Worm (Caenorhabditis elegans) whole organism, mixed stage, embryonic: ENCODE measurements around the gene T28A8.2.

Experiments
- M03D4.4 ChIP-seq: sonication (generic microtip); optimal IDR thresholded peaks from 2 replicates; lab custom pipeline; 2017; ENCODE audit warnings: mild to moderate bottlenecking, missing genetic modification characterization, missing compliant biosample characterization
- bed-3 ChIP-seq: fragments of 200-800 bp; sonication (Bioruptor generic); optimal IDR thresholded peaks from 3 replicates; lab custom pipeline; 2018; ENCODE audit warnings: mild to moderate bottlenecking, missing genetic modification characterization, moderate library complexity, missing compliant biosample characterization
- blmp-1 ChIP-seq: fragments of 150-350 bp; optimal IDR thresholded peaks from 2 replicates; lab custom pipeline; 2014; ENCODE audit warnings: missing biosample characterization, missing genetic modification characterization
- ceh-39 ChIP-seq: fragments of 150-350 bp; optimal IDR thresholded peaks from 2 replicates; lab custom pipeline; 2014; ENCODE audit warnings: missing biosample characterization, missing genetic modification characterization
- ceh-43 ChIP-seq: fragments of 200-800 bp; sonication (Bioruptor generic); optimal IDR thresholded peaks from 2 replicates; lab custom pipeline; 2018; ENCODE audit warnings: mild to moderate bottlenecking, missing genetic modification characterization, moderate library complexity, missing compliant biosample characterization
- ceh-83 ChIP-seq: fragments of 200-800 bp; sonication (Bioruptor generic); optimal IDR thresholded peaks from 2 replicates; lab custom pipeline; 2018; ENCODE audit warnings: mild to moderate bottlenecking, missing genetic modification characterization, missing compliant biosample characterization
- ces-1 ChIP-seq: fragments of 150-350 bp; optimal IDR thresholded peaks from 2 replicates; lab custom pipeline; 2014; ENCODE audit warnings: missing biosample characterization, missing genetic modification reagents, missing genetic modification characterization
- cnd-1 ChIP-seq: fragments of 200-800 bp; sonication (Bioruptor generic); optimal IDR thresholded peaks from 2 replicates; lab custom pipeline; 2018; ENCODE audit warnings: mild to moderate bottlenecking, missing genetic modification characterization, missing compliant biosample characterization
- drap-1 ChIP-seq: fragments of 200-800 bp; sonication (Bioruptor generic); optimal IDR thresholded peaks from 3 replicates; lab custom pipeline; 2018; ENCODE audit warnings: mild to moderate bottlenecking, missing genetic modification characterization, missing compliant biosample characterization
- elt-1 ChIP-seq: sonication (generic microtip); optimal IDR thresholded peaks from 2 replicates; lab custom pipeline; 2017; ENCODE audit warnings: missing genetic modification characterization, mild to moderate bottlenecking, missing compliant biosample characterization, antibody characterized with exemption, moderate library complexity, borderline replicate concordance; ENCODE audit not compliant: insufficient read depth
- elt-3 ChIP-seq: fragments of 150-350 bp; optimal IDR thresholded peaks from 2 replicates; lab custom pipeline; 2014; ENCODE audit warnings: missing biosample characterization, missing genetic modification characterization
- flh-1 ChIP-seq: fragments of 200-800 bp; sonication (Bioruptor generic); optimal IDR thresholded peaks from 2 replicates; lab custom pipeline; 2018; ENCODE audit warnings: mild to moderate bottlenecking, missing genetic modification characterization, moderate library complexity, missing compliant biosample characterization
- ham-2 ChIP-seq: fragments of 200-800 bp; sonication (Bioruptor generic); optimal IDR thresholded peaks from 2 replicates; lab custom pipeline; 2018; ENCODE audit warnings: mild to moderate bottlenecking, missing genetic modification characterization, missing compliant biosample characterization
- hlh-1 ChIP-seq: fragments of 150-350 bp; optimal IDR thresholded peaks from 2 replicates; lab custom pipeline; 2014; ENCODE audit warnings: missing biosample characterization, missing genetic modification reagents, missing genetic modification characterization
- lin-13 ChIP-seq: fragments of 150-350 bp; optimal IDR thresholded peaks from 2 replicates; lab custom pipeline; 2014; ENCODE audit warnings: missing biosample characterization, missing genetic modification characterization
- lin-32 ChIP-seq: fragments of 200-800 bp; sonication (Bioruptor generic); optimal IDR thresholded peaks from 2 replicates; lab custom pipeline; 2018; ENCODE audit warnings: mild to moderate bottlenecking, missing genetic modification characterization, missing compliant biosample characterization
- lsy-2 ChIP-seq: fragments of 150-350 bp; optimal IDR thresholded peaks from 2 replicates; lab custom pipeline; 2014; ENCODE audit warnings: missing biosample characterization, missing genetic modification characterization
- mab-5 ChIP-seq: fragments of 150-350 bp; optimal IDR thresholded peaks from 2 replicates; lab custom pipeline; 2014; ENCODE audit warnings: missing biosample characterization, missing genetic modification characterization
- mep-1 ChIP-seq: fragments of 150-350 bp; optimal IDR thresholded peaks from 2 replicates; lab custom pipeline; 2017; ENCODE audit warnings: missing biosample characterization, missing genetic modification reagents, missing genetic modification characterization, inconsistent platforms
- mls-2 ChIP-seq: sonication (generic microtip); optimal IDR thresholded peaks from 2 replicates; lab custom pipeline; 2016; ENCODE audit warnings: mild to moderate bottlenecking, missing genetic modification characterization, moderate library complexity, missing compliant biosample characterization
- nhr-12 ChIP-seq: fragments of 150-350 bp; optimal IDR thresholded peaks from 2 replicates; lab custom pipeline; 2014; ENCODE audit warnings: missing biosample characterization, missing genetic modification characterization
- nhr-2 ChIP-seq: fragments of 150-350 bp; optimal IDR thresholded peaks from 2 replicates; lab custom pipeline; 2014; ENCODE audit warnings: missing biosample characterization, missing genetic modification characterization
- nhr-237 ChIP-seq: fragments of 150-350 bp; optimal IDR thresholded peaks from 2 replicates; lab custom pipeline; 2014; ENCODE audit warnings: missing biosample characterization, missing genetic modification characterization
- nhr-28 ChIP-seq: fragments of 150-350 bp; optimal IDR thresholded peaks from 2 replicates; lab custom pipeline; 2014; ENCODE audit warnings: missing biosample characterization, missing genetic modification characterization
- nhr-76 ChIP-seq: sonication (generic microtip); optimal IDR thresholded peaks from 2 replicates; lab custom pipeline; 2017; ENCODE audit warnings: missing biosample characterization, missing genetic modification characterization
- pha-4 ChIP-seq: fragments of 150-350 bp; optimal IDR thresholded peaks from 2 replicates; lab custom pipeline; 2018; ENCODE audit warnings: missing biosample characterization, missing genetic modification reagents, missing genetic modification characterization
- sem-2 ChIP-seq: fragments of 200-800 bp; sonication (Bioruptor generic); optimal IDR thresholded peaks from 2 replicates; lab custom pipeline; 2018; ENCODE audit warnings: mild to moderate bottlenecking, missing genetic modification characterization, missing compliant biosample characterization
- snpc-4 ChIP-seq: fragments of 150-350 bp; optimal IDR thresholded peaks from 2 replicates; lab custom pipeline; 2014; ENCODE audit warnings: missing biosample characterization, missing genetic modification characterization
- sptf-1 ChIP-seq: sonication (generic microtip); optimal IDR thresholded peaks from 2 replicates; lab custom pipeline; 2017; ENCODE audit warnings: mild to moderate bottlenecking, missing genetic modification characterization, moderate library complexity, missing compliant biosample characterization
- tbx-8 ChIP-seq: fragments of 200-800 bp; sonication (Bioruptor generic); optimal IDR thresholded peaks from 2 replicates; lab custom pipeline; 2018; ENCODE audit warnings: mild to moderate bottlenecking, missing genetic modification characterization, moderate library complexity, missing compliant biosample characterization
- unc-120 ChIP-seq: sonication (generic microtip); optimal IDR thresholded peaks from 2 replicates; lab custom pipeline; 2017; ENCODE audit warnings: missing genetic modification characterization, missing compliant biosample characterization; ENCODE audit not compliant: poor library complexity, severe bottlenecking
- unc-39 ChIP-seq: fragments of 150-350 bp; optimal IDR thresholded peaks from 2 replicates; lab custom pipeline; 2014; ENCODE audit warnings: missing biosample characterization, missing genetic modification characterization
- unc-62 ChIP-seq: fragments of 150-350 bp; optimal IDR thresholded peaks from 2 replicates; lab custom pipeline; 2014; ENCODE audit warnings: missing biosample characterization, missing genetic modification reagents, missing genetic modification characterization
- zip-8 ChIP-seq: fragments of 150-350 bp; optimal IDR thresholded peaks from 2 replicates; lab custom pipeline; 2014; ENCODE audit warnings: missing biosample characterization, missing genetic modification characterization
- ztf-11 ChIP-seq: fragments of 150-350 bp; optimal IDR thresholded peaks from 2 replicates; lab custom pipeline; 2014; ENCODE audit warnings: missing biosample characterization, missing genetic modification characterization

The T28A8.2 gene

ce11 chrIII:13540791-13541190 lies 45.3 kb upstream of the T28A8.2 start:
- no peak for TF ChIP-seq unc-62 (GFP tag; lab: Kevin White, UChicago)
- TF ChIP-seq hlh-1 (tag; lab: Kevin White, UChicago): no peak
- no peak for TF ChIP-seq cnd-1 (tag; lab: Kevin White, UChicago)
- no peak for TF ChIP-seq nhr-28 (tag; lab: Kevin White, UChicago)
- no peak for TF ChIP-seq elt-1 (tag; lab: Kevin White, UChicago)
- no peak for TF ChIP-seq nhr-2 (tag; lab: Kevin White, UChicago)
- TF ChIP-seq blmp-1 (tag; lab: Kevin White, UChicago): no peak
- no peak for TF ChIP-seq M03D4.4
- no peak for TF ChIP-seq zip-8
- no peak for TF ChIP-seq sptf-1 (tag; lab: Kevin White, UChicago)
- no peak for TF ChIP-seq drap-1
- no peak for TF ChIP-seq tbx-8 (GFP tag; lab: Kevin White, UChicago)
- TF ChIP-seq, all 35 proteins: peak for 0

DNA sequence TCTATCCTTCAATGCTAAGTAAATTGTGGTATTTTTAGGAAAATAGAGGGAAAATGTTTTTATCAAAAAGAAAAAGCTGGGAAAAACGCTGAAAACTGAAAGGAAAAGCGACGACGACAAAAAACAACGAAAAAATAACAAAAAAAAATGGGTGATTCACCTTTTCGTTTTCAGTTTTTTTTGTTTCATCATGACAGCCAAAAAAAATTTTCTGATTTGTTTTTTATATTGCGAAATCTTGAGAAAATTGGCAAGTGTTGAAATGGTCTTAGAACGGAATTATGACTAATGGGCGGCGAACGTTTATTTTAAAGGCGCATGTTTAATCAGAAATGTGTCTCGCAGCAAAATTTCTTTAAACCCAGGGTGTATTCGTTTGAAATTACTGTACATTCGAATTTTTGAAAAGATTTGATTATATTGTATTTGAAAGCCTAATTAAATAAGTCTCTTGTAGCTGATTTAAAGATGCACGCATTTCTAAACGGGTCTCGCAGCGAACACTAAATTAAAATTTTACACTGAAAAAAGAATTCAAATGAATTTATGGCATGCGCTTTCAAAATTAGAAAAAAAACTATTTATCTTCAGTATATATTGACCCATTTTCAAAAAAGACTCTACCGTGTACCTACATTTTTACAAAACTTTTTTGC lies 40.4 kb upstream of the T28A8.2 start:
- TF ChIP-seq pha-4 (tag; lab: Kevin White, UChicago) (no peak), nhr-237 (tag; lab: Kevin White, UChicago) (no peak), nhr-76 (tag; lab: Kevin White, UChicago) (no peak), unc-62 (GFP tag; lab: Kevin White, UChicago) (no peak), ztf-11 (tag; lab: Kevin White, UChicago) (no peak), hlh-1 (tag; lab: Kevin White, UChicago) (no peak), lin-13 (tag; lab: Kevin White, UChicago) (no peak), drap-1 (no peak), tbx-8 (GFP tag; lab: Kevin White, UChicago) (no peak), snpc-4 (tag; lab: Kevin White, UChicago) (no peak), ceh-43 (GFP tag; lab: Kevin White, UChicago) (no peak), flh-1 (no peak), mls-2 (tag; lab: Kevin White, UChicago) (no peak), mep-1 (tag; lab: Kevin White, UChicago) (no peak), zip-8 (no peak), sem-2 (GFP tag; lab: Kevin White, UChicago) (no peak), sptf-1 (tag; lab: Kevin White, UChicago) (no peak), M03D4.4 (no peak), nhr-12 (tag; lab: Kevin White, UChicago) (no peak)

- no peak for TF ChIP-seq nhr-76 (tag; lab: Kevin White, UChicago)
- TF ChIP-seq lin-13 (tag; lab: Kevin White, UChicago): no peak
- no peak for TF ChIP-seq mep-1 (tag; lab: Kevin White, UChicago)
- no peak for TF ChIP-seq sptf-1 (tag; lab: Kevin White, UChicago)
- no peak for TF ChIP-seq tbx-8 (GFP tag; lab: Kevin White, UChicago)
- no peak for TF ChIP-seq elt-1 (tag; lab: Kevin White, UChicago)
- no peak for TF ChIP-seq snpc-4 (tag; lab: Kevin White, UChicago)
- no peak for TF ChIP-seq M03D4.4
Observed at ce11 chrIII:13534704-13535103, 39.2 kb upstream of the T28A8.2 start.

ce11 chrIII:13530838-13531237 lies 35.4 kb upstream of the T28A8.2 start:
- peak; percentile 91 for TF ChIP-seq pha-4 (tag; lab: Kevin White, UChicago)
- no peak for TF ChIP-seq ztf-11 (tag; lab: Kevin White, UChicago)

- peak; percentile 61 for TF ChIP-seq ces-1 (GFP tag; lab: Kevin White, UChicago)
- TF ChIP-seq unc-62 (GFP tag; lab: Kevin White, UChicago): no peak
- no peak for TF ChIP-seq mls-2 (tag; lab: Kevin White, UChicago)
- peak; percentile 33 for TF ChIP-seq pha-4 (tag; lab: Kevin White, UChicago)
- peak; percentile 67 for TF ChIP-seq lin-13 (tag; lab: Kevin White, UChicago)
- TF ChIP-seq drap-1: no peak
- no peak for TF ChIP-seq ceh-43 (GFP tag; lab: Kevin White, UChicago)
- TF ChIP-seq lsy-2 (tag; lab: Kevin White, UChicago): peak; percentile 18
- no peak for TF ChIP-seq snpc-4 (tag; lab: Kevin White, UChicago)
- TF ChIP-seq ham-2 (GFP tag; lab: Kevin White, UChicago): no peak
- TF ChIP-seq mep-1 (tag; lab: Kevin White, UChicago): no peak
- TF ChIP-seq nhr-76 (tag; lab: Kevin White, UChicago): no peak
- no peak for TF ChIP-seq unc-120 (tag; lab: Kevin White, UChicago)
- TF ChIP-seq lin-32: no peak
- TF ChIP-seq ceh-83 (GFP tag; lab: Kevin White, UChicago): no peak
- TF ChIP-seq nhr-2 (tag; lab: Kevin White, UChicago): no peak
- no peak for TF ChIP-seq cnd-1 (tag; lab: Kevin White, UChicago)
- TF ChIP-seq nhr-237 (tag; lab: Kevin White, UChicago): peak; percentile 43
- TF ChIP-seq nhr-28 (tag; lab: Kevin White, UChicago): no peak
- no peak for TF ChIP-seq flh-1
- TF ChIP-seq zip-8: no peak
- no peak for TF ChIP-seq sptf-1 (tag; lab: Kevin White, UChicago)
- TF ChIP-seq mab-5: no peak
- no peak for TF ChIP-seq ztf-11 (tag; lab: Kevin White, UChicago)
- TF ChIP-seq sem-2 (GFP tag; lab: Kevin White, UChicago): no peak
- no peak for TF ChIP-seq ceh-39
- no peak for TF ChIP-seq elt-1 (tag; lab: Kevin White, UChicago)
- TF ChIP-seq unc-39 (tag; lab: Kevin White, UChicago): no peak
- no peak for TF ChIP-seq tbx-8 (GFP tag; lab: Kevin White, UChicago)
- TF ChIP-seq nhr-12 (tag; lab: Kevin White, UChicago): no peak
- no peak for TF ChIP-seq hlh-1 (tag; lab: Kevin White, UChicago)
- TF ChIP-seq M03D4.4: no peak
- no peak for TF ChIP-seq elt-3 (tag; lab: Kevin White, UChicago)
- no peak for TF ChIP-seq bed-3 (GFP tag; lab: Kevin White, UChicago)
- peak; percentile 23 for TF ChIP-seq blmp-1 (tag; lab: Kevin White, UChicago)
Observed at ce11 chrIII:13530017-13530416, 34.5 kb upstream of the T28A8.2 start.
